Fruit fly (Drosophila melanogaster) whole organism: ENCODE results near the gene CG12116.

Source experiments
- EcR ChIP-seq, 2 experiments: fragments of >200 bp; optimal IDR thresholded peaks; 2 replicates each; lab custom pipeline; 2017; ENCODE audit warnings: missing biosample characterization in 2 of 2, missing genetic modification characterization in 2 of 2, missing genetic modification reagents in 2 of 2
- psq ChIP-seq: fragments of >200 bp; optimal IDR thresholded peaks from 2 replicates; lab custom pipeline; 2017

DNA sequence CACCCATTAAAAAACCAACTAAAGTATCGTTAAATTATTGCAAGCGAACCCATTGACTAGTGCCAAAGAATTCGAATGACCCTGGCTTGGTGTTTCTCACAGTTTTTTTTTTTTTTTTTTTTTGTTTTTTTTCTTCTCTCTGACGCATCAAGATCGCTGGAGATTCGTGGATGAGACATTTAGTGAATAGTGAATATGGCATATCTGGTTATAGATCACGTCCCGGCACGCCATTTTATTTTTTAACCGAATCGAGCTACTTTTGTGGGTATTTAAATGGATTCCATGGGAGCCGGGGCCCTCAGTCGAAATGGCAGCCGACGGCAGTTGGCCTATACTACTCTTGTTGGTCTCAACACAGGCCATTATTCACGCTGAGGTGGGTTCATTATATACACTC is 8.0 kb upstream of the CG12116 start, which contains the start of gene Cp7Fc:
- TF ChIP-seq psq = no peak
- TF ChIP-seq EcR (GFP tag; optimal IDR thresholded peaks at IDR 0.05; lab: Kevin White, UChicago) = no peak
